Worm (Caenorhabditis elegans) whole organism, L3 larva: ENCODE data around the gene ceh-75.

ENCODE experiments used
- R02D3.7 ChIP-seq: fragments of 150-350 bp; optimal IDR thresholded peaks from 2 replicates; lab custom pipeline; 2014; ENCODE audit warnings: missing biosample characterization, missing genetic modification characterization
- aly-2 ChIP-seq: fragments of 150-350 bp; optimal IDR thresholded peaks from 2 replicates; lab custom pipeline; 2014; ENCODE audit warnings: missing biosample characterization, missing genetic modification characterization
- ama-1 ChIP-seq: fragments of 150-350 bp; optimal IDR thresholded peaks from 2 replicates; lab custom pipeline; 2018
- ceh-82 ChIP-seq: fragments of 150-350 bp; optimal IDR thresholded peaks from 2 replicates; lab custom pipeline; 2014; ENCODE audit warnings: missing biosample characterization, missing genetic modification characterization
- ceh-9 ChIP-seq: sonication (generic microtip); optimal IDR thresholded peaks from 2 replicates; lab custom pipeline; 2018; ENCODE audit warnings: missing biosample characterization, missing genetic modification characterization
- daf-12 ChIP-seq: fragments of 150-350 bp; optimal IDR thresholded peaks from 2 replicates; lab custom pipeline; 2014; ENCODE audit warnings: missing biosample characterization, missing genetic modification reagents, missing genetic modification characterization
- egl-5 ChIP-seq: fragments of 150-350 bp; optimal IDR thresholded peaks from 2 replicates; lab custom pipeline; 2017; ENCODE audit warnings: missing biosample characterization, missing genetic modification reagents, missing genetic modification characterization, inconsistent platforms
- elt-1 ChIP-seq: fragments of 150-350 bp; optimal IDR thresholded peaks from 2 replicates; lab custom pipeline; 2014; ENCODE audit warnings: missing biosample characterization, missing genetic modification characterization
- elt-2 ChIP-seq: sonication (generic microtip); optimal IDR thresholded peaks from 2 replicates; lab custom pipeline; 2016; ENCODE audit warnings: missing genetic modification reagents, mild to moderate bottlenecking, missing genetic modification characterization, missing compliant biosample characterization
- elt-3 ChIP-seq, 3 experiments: fragments of 150-350 bp in 1 of 3; sonication (generic microtip) in 2 of 3; optimal IDR thresholded peaks; 2 replicates in 2 of 3; 4 replicates in 1 of 3; lab custom pipeline; 2014 to 2017; ENCODE audit warnings: missing biosample characterization in 3 of 3, missing genetic modification characterization in 3 of 3
- eor-1 ChIP-seq, 2 experiments: fragments of 150-350 bp; optimal IDR thresholded peaks; 2 replicates each; lab custom pipeline; 2014 to 2018; ENCODE audit warnings: missing biosample characterization in 2 of 2, missing genetic modification characterization in 2 of 2
- fkh-10 ChIP-seq: sonication (generic microtip); optimal IDR thresholded peaks from 2 replicates; lab custom pipeline; 2017; ENCODE audit warnings: missing biosample characterization, missing genetic modification reagents, missing genetic modification characterization
- fkh-2 ChIP-seq: fragments of 150-350 bp; optimal IDR thresholded peaks from 2 replicates; lab custom pipeline; 2014; ENCODE audit warnings: missing biosample characterization, missing genetic modification reagents, missing genetic modification characterization
- jun-1 ChIP-seq: fragments of 150-350 bp; optimal IDR thresholded peaks from 2 replicates; lab custom pipeline; 2014; ENCODE audit warnings: missing biosample characterization, missing genetic modification reagents, missing genetic modification characterization
- lin-15B ChIP-seq: fragments of 150-350 bp; optimal IDR thresholded peaks from 2 replicates; lab custom pipeline; 2014; ENCODE audit warnings: missing biosample characterization, missing genetic modification characterization
- lsy-12 ChIP-seq: sonication (generic microtip); optimal IDR thresholded peaks from 2 replicates; lab custom pipeline; 2016; ENCODE audit warnings: mild to moderate bottlenecking, missing genetic modification characterization, missing compliant biosample characterization
- mdl-1 ChIP-seq: fragments of 150-350 bp; optimal IDR thresholded peaks from 2 replicates; lab custom pipeline; 2014; ENCODE audit warnings: missing biosample characterization, missing genetic modification characterization
- mml-1 ChIP-seq: fragments of 150-350 bp; sonication (generic microtip); optimal IDR thresholded peaks from 3 replicates; lab custom pipeline; 2014; ENCODE audit warnings: missing biosample characterization, missing genetic modification characterization
- nfya-1 ChIP-seq: sonication (generic microtip); optimal IDR thresholded peaks from 2 replicates; lab custom pipeline; 2017; ENCODE audit warnings: missing genetic modification characterization, mild to moderate bottlenecking, missing compliant biosample characterization, antibody characterized with exemption, moderate library complexity; ENCODE audit not compliant: insufficient read depth
- nhr-11 ChIP-seq: fragments of 150-350 bp; optimal IDR thresholded peaks from 2 replicates; lab custom pipeline; 2014; ENCODE audit warnings: missing biosample characterization, missing genetic modification characterization
- nhr-23 ChIP-seq: fragments of 150-350 bp; optimal IDR thresholded peaks from 2 replicates; lab custom pipeline; 2014; ENCODE audit warnings: missing biosample characterization, missing genetic modification reagents, missing genetic modification characterization
- nhr-237 ChIP-seq: fragments of 150-350 bp; optimal IDR thresholded peaks from 2 replicates; lab custom pipeline; 2014; ENCODE audit warnings: missing biosample characterization, missing genetic modification characterization
- nhr-25 ChIP-seq: sonication (generic microtip); optimal IDR thresholded peaks from 2 replicates; lab custom pipeline; 2017; ENCODE audit warnings: missing biosample characterization, missing genetic modification characterization
- nhr-28 ChIP-seq: fragments of 150-350 bp; optimal IDR thresholded peaks from 2 replicates; lab custom pipeline; 2014; ENCODE audit warnings: missing biosample characterization, missing genetic modification characterization
- nhr-43 ChIP-seq: sonication (generic microtip); optimal IDR thresholded peaks from 2 replicates; lab custom pipeline; 2016; ENCODE audit warnings: mild to moderate bottlenecking, missing genetic modification characterization, missing compliant biosample characterization; ENCODE audit not compliant: poor library complexity, severe bottlenecking
- pqm-1 ChIP-seq: fragments of 150-350 bp; optimal IDR thresholded peaks from 2 replicates; lab custom pipeline; 2017; ENCODE audit warnings: missing biosample characterization, missing genetic modification characterization, inconsistent platforms
- sea-2 ChIP-seq: fragments of 150-350 bp; sonication (generic microtip); optimal IDR thresholded peaks from 4 replicates; lab custom pipeline; 2014; ENCODE audit warnings: missing biosample characterization, missing genetic modification reagents, missing genetic modification characterization
- skn-1 ChIP-seq: fragments of 150-350 bp; optimal IDR thresholded peaks from 2 replicates; lab custom pipeline; 2014; ENCODE audit warnings: missing biosample characterization, missing genetic modification characterization
- snpc-4 ChIP-seq: fragments of 150-350 bp; optimal IDR thresholded peaks from 2 replicates; lab custom pipeline; 2014; ENCODE audit warnings: missing biosample characterization, missing genetic modification characterization
- tbx-2 ChIP-seq: sonication (generic microtip); optimal IDR thresholded peaks from 2 replicates; lab custom pipeline; 2016; ENCODE audit warnings: mild to moderate bottlenecking, missing genetic modification characterization, missing compliant biosample characterization
- unc-39 ChIP-seq: sonication (generic microtip); optimal IDR thresholded peaks from 4 replicates; lab custom pipeline; 2017; ENCODE audit warnings: missing biosample characterization, missing genetic modification characterization
- unc-62 ChIP-seq: fragments of 150-350 bp; sonication (generic microtip); optimal IDR thresholded peaks from 4 replicates; lab custom pipeline; 2014; ENCODE audit warnings: missing biosample characterization, missing genetic modification reagents, missing genetic modification characterization
- zag-1 ChIP-seq: fragments of 150-350 bp; optimal IDR thresholded peaks from 2 replicates; lab custom pipeline; 2014; ENCODE audit warnings: missing biosample characterization, missing genetic modification characterization
- ztf-11 ChIP-seq: fragments of 150-350 bp; optimal IDR thresholded peaks from 2 replicates; lab custom pipeline; 2014; ENCODE audit warnings: missing biosample characterization, missing genetic modification characterization
- ztf-4 ChIP-seq: fragments of 150-350 bp; optimal IDR thresholded peaks from 2 replicates; lab custom pipeline; 2014; ENCODE audit warnings: missing biosample characterization, missing genetic modification characterization

The ceh-75 gene

ce11 chrV:9909624-9910023, 11.5 kb upstream of the ceh-75 start:
- TF ChIP-seq fkh-10 (GFP tag; lab: Kevin White, UChicago) (no peak), egl-5 (tag; lab: Kevin White, UChicago) (no peak), nhr-237 (tag; lab: Kevin White, UChicago) (no peak), aly-2 (tag; lab: Kevin White, UChicago) (no peak), nhr-23 (tag; lab: Kevin White, UChicago) (no peak), ztf-4 (tag; lab: Kevin White, UChicago) (no peak), skn-1 (tag; lab: Kevin White, UChicago) (no peak), R02D3.7 (no peak)

DNA sequence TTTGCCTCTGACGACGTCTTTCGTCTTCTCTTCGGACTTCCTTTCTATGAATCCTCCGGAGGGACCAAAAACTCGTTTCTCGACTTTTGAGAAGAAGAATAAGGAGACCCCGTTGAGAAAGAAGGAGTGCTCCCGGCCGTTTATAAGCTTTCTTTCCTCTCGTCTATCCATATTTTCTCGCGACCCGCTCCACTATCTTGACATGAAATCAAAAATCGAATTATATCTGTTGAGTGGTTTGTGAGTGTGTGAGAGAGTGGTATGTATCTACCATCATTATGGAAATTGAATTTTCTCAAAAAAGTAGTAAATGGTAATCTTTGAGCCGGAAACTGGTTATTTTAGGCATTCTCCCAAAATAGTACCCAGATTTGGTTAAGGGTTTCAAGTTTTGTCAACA, 10.0 kb upstream of the ceh-75 start:
- TF ChIP-seq elt-1 (tag; lab: Kevin White, UChicago), result peak; percentile 57
- TF ChIP-seq fkh-10 (GFP tag; lab: Kevin White, UChicago), result no peak

DNA sequence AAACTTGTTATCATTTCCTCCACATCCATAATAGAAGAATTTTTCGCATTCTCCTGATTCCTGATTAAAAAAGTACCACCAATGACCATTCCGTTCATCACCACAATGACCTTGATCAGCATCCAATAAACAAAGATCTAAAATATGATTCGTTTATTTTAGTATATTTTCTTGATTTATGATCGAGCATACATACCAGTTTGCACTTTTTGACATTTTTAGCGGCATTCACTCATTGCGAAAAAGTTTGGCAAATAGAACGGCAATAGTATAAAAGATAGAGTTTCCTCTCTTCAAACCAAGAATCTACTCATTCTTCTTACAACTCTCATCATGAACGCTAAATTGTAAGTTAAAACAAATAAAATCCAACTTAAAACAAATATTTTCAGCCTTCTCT, 7.3 kb upstream of the ceh-75 start, which contains the start of gene fipr-10:
Gene fipr-10, plus strand, starts transcription at position 301 of the 400 bp plus-strand sequence.
- TF ChIP-seq pqm-1 (tag; lab: Kevin White, UChicago) (no peak), unc-39 (no peak), nhr-25 (tag; lab: Kevin White, UChicago) (no peak), mdl-1 (no peak), ceh-9 (no peak), fkh-10 (GFP tag; lab: Kevin White, UChicago) (no peak), nfya-1 (tag; lab: Kevin White, UChicago) (no peak), nhr-11 (no peak), aly-2 (tag; lab: Kevin White, UChicago) (no peak), snpc-4 (tag; lab: Kevin White, UChicago) (no peak), zag-1 (no peak), ztf-11 (tag; lab: Kevin White, UChicago) (no peak), fkh-2 (tag; lab: Kevin White, UChicago) (no peak), sea-2 (no peak), R02D3.7 (no peak)

- TF ChIP-seq elt-1 (tag; lab: Kevin White, UChicago) (no peak), mdl-1 (no peak), mml-1 (tag; lab: Kevin White, UChicago) (no peak), aly-2 (tag; lab: Kevin White, UChicago) (no peak), zag-1 (no peak), fkh-2 (tag; lab: Kevin White, UChicago) (no peak), fkh-10 (GFP tag; lab: Kevin White, UChicago) (no peak), sea-2 (no peak), ceh-9 (no peak)
These were observed 6.1 kb upstream of the ceh-75 start, which contains the start of gene mec-9 for ce11 chrV:9915021-9915420. Gene mec-9, minus strand, starts transcription at chrV:9915121.

DNA sequence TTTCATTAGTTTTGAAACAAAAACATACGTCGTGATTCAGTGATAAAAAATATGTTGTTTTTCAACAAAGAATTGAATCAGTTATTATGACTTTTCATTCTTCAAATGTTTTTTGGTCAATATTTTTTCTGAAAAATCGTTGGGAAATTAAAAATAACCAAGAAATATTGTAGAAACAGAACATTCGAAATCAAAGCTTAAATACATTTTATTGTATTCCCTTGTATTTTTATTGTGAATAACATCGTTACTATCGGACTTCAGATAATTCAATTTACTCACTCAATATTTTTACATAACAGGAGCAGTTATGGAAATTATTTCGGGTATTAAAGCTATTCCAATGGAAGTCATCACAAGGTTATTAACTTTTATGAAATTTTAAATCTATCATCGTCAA, 4.5 kb upstream of the ceh-75 start, which contains the start of gene C50H2.4:
Gene C50H2.4, plus strand, starts transcription at position 301 of the 400 bp plus-strand sequence.
- TF ChIP-seq pqm-1 (tag; lab: Kevin White, UChicago) (no peak), ztf-4 (tag; lab: Kevin White, UChicago) (no peak), ama-1 (no peak), eor-1 (tag; optimal IDR thresholded peaks at IDR 0.05; lab: Kevin White, UChicago) (no peak), nfya-1 (tag; lab: Kevin White, UChicago) (no peak), jun-1 (no peak), mml-1 (tag; lab: Kevin White, UChicago) (no peak), ceh-9 (no peak), lsy-12 (tag; lab: Kevin White, UChicago) (no peak), ceh-82 (tag; lab: Kevin White, UChicago) (no peak)

- TF ChIP-seq pqm-1 (tag; lab: Kevin White, UChicago) (no peak), snpc-4 (tag; lab: Kevin White, UChicago) (no peak), elt-3 (tag; optimal IDR thresholded peaks at IDR 0.05; lab: Kevin White, UChicago) (no peak)
These were observed 2.7 kb upstream of the ceh-75 start, which contains the start of gene C50H2.5 for ce11 chrV:9918410-9918809. Gene C50H2.5, plus strand, starts transcription at chrV:9918710.

ce11 chrV:9922481-9922880, 1.3 kb downstream of the ceh-75 start, which contains the start of gene C50H2.7:
Gene C50H2.7, plus strand, starts transcription at chrV:9922781.
- TF ChIP-seq jun-1, result no peak
- no peak for TF ChIP-seq nfya-1 (tag; lab: Kevin White, UChicago)
- no peak for TF ChIP-seq tbx-2 (tag; lab: Kevin White, UChicago)
- no peak for TF ChIP-seq elt-2 (tag; lab: Kevin White, UChicago)
- TF ChIP-seq daf-12 (tag; lab: Kevin White, UChicago), result no peak
- TF ChIP-seq ceh-82 (tag; lab: Kevin White, UChicago), result no peak
- no peak for TF ChIP-seq sea-2
- no peak for TF ChIP-seq fkh-10 (GFP tag; lab: Kevin White, UChicago)
- no peak for TF ChIP-seq nhr-237 (tag; lab: Kevin White, UChicago)
- no peak for TF ChIP-seq nhr-28 (tag; lab: Kevin White, UChicago)
- TF ChIP-seq unc-62 (GFP tag; lab: Kevin White, UChicago), result no peak
- TF ChIP-seq ztf-11 (tag; lab: Kevin White, UChicago), result no peak
- no peak for TF ChIP-seq lin-15B (tag; lab: Kevin White, UChicago)
- TF ChIP-seq nhr-43 (tag; lab: Kevin White, UChicago), result no peak
- TF ChIP-seq elt-1 (tag; lab: Kevin White, UChicago), result no peak
- no peak for TF ChIP-seq eor-1 (tag; optimal IDR thresholded peaks at IDR 0.05; lab: Kevin White, UChicago)
- TF ChIP-seq, all 47 proteins: peak for 0
